Fruit fly (Drosophila melanogaster): ENCODE measurements around the gene CG7988.

CG7988 gene

DNA sequence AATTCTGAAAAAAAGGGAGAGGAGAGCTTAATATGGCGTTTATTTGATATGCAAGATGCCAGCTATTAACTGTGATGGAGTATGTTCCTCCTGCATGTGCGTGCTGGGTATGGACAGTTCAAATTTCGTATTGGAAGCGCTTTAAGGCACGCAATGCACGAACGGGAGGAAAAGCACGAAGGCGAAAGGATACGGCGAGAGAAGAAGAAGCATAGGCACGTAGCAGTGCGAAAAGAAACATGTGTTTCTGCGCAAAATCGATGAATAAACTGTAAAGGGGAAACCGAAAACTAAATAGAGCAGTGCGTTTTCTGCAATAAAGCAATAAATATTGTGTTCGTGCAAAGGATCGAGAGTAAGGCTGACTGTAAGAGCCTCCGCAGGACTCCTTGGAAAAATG, 4.4 kb upstream of the CG7988 start, which contains the start of gene CG14314 (continued):
- TF ChIP-seq CG12219 (GFP tag; optimal IDR thresholded peaks at IDR 0.05) (no peak), unc-4 (GFP tag; IDR thresholded peaks at IDR 0.05; ENCODE audit: partially characterized antibody) (peak; percentile 16; the same call in 1 of the 2 replicates), luna (GFP tag; optimal IDR thresholded peaks at IDR 0.05) (no peak), nerfin-1 (tag; optimal IDR thresholded peaks at IDR 0.05) (no peak), bowl (GFP tag; IDR thresholded peaks at IDR 0.05) (no peak), ind (GFP tag; optimal IDR thresholded peaks at IDR 0.05) (no peak), E2f2 (GFP tag; IDR thresholded peaks at IDR 0.05) (peak; percentile 14), CkIIα-i1 (GFP tag; IDR thresholded peaks at IDR 0.05) (no peak), gem (tag; optimal IDR thresholded peaks at IDR 0.05) (no peak), CG17385 (GFP tag; optimal IDR thresholded peaks at IDR 0.05) (peak; percentile 53), dysf (GFP tag; IDR thresholded peaks at IDR 0.05) (no peak), ATbp (GFP tag; optimal IDR thresholded peaks at IDR 0.05) (no peak), CG3407 (GFP tag; optimal IDR thresholded peaks at IDR 0.05) (no peak), tap (tag; optimal IDR thresholded peaks at IDR 0.05) (no peak), CG7556 (GFP tag; optimal IDR thresholded peaks at IDR 0.05) (no peak), CoRest (tag; optimal IDR thresholded peaks at IDR 0.05) (no peak), CG7987 (GFP tag; optimal IDR thresholded peaks at IDR 0.05) (no peak), Bteb2 (GFP tag; optimal IDR thresholded peaks at IDR 0.05) (no peak), kay (GFP tag; optimal IDR thresholded peaks at IDR 0.05) (no peak), CG17568 (GFP tag; optimal IDR thresholded peaks at IDR 0.05) (no peak), CG11398 (GFP tag; optimal IDR thresholded peaks at IDR 0.05) (no peak), H2.0 (GFP tag; IDR thresholded peaks at IDR 0.05) (no peak), gcm2 (GFP tag; optimal IDR thresholded peaks at IDR 0.05) (no peak), CG30431 (GFP tag; optimal IDR thresholded peaks at IDR 0.05) (no peak), CG9876 (GFP tag; optimal IDR thresholded peaks at IDR 0.05) (no peak), crp (GFP tag; optimal IDR thresholded peaks at IDR 0.05) (no peak), amos (GFP tag; IDR thresholded peaks at IDR 0.05; ENCODE audit: partially characterized antibody) (peak; percentile 67; the same call in 1 of the 2 replicates), CG9215 (GFP tag; IDR thresholded peaks at IDR 0.05) (no peak), CG10366 (GFP tag; IDR thresholded peaks at IDR 0.05) (no peak), CG18619 (GFP tag; optimal IDR thresholded peaks at IDR 0.05) (no peak), CG3281 (GFP tag; optimal IDR thresholded peaks at IDR 0.05) (no peak), Six4 (GFP tag; optimal IDR thresholded peaks at IDR 0.05) (no peak), dan (GFP tag; IDR thresholded peaks at IDR 0.05) (no peak), C15 (GFP tag; IDR thresholded peaks at IDR 0.05) (no peak), Hey (tag; optimal IDR thresholded peaks at IDR 0.05) (no peak), ase (GFP tag; IDR thresholded peaks at IDR 0.05) (no peak), p53 (GFP tag; optimal IDR thresholded peaks at IDR 0.05) (no peak), onecut (GFP tag; IDR thresholded peaks at IDR 0.05) (peak; percentile 93), Dref (GFP tag; IDR thresholded peaks at IDR 0.05) (no peak), Ets97D (GFP tag; optimal IDR thresholded peaks at IDR 0.05) (no peak), ewg (GFP tag; optimal IDR thresholded peaks at IDR 0.05) (peak; percentile 92), Rx (GFP tag; IDR thresholded peaks at IDR 0.05) (no peak)

DNA sequence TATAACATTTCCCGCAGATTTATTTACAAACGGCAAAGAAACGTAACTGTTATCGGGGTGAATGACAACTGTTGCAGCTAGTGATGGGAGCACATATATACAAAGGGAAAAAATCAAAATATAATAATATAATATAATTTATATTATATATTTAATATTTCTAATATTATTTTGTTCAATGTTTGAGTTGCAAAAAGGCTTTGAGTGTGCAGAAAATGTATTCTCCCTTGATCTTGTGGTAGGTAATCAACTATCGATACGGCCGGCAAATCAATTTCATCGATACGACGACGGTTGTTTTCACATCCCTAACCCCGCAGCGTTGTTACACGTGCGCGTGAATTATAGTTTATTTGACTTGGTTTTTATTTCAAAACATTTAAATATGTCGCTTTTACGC, 3.1 kb downstream of the CG7988 start, which contains the start of the genes mTerf5 and Non3:
Gene mTerf5, minus strand, starts transcription at position 249 of the 400 bp plus-strand sequence.
Gene Non3, plus strand, starts transcription at position 289 of the 400 bp plus-strand sequence.
- no peak for TF ChIP-seq corto (GFP tag; optimal IDR thresholded peaks at IDR 0.05)
- no peak for TF ChIP-seq CG7357 (GFP tag; IDR thresholded peaks at IDR 0.05)
- peak; percentile 54 for TF ChIP-seq CG3847 (GFP tag; IDR thresholded peaks at IDR 0.05)
- TF ChIP-seq CG14441 (GFP tag; IDR thresholded peaks at IDR 0.05): peak; percentile 50; the same call in 1 of the 2 replicates
- no peak for TF ChIP-seq sim (GFP tag; IDR thresholded peaks at IDR 0.05)
- TF ChIP-seq twi (tag; optimal IDR thresholded peaks at IDR 0.05): peak; percentile 40
- TF ChIP-seq Dref (GFP tag; IDR thresholded peaks at IDR 0.05): peak; percentile 77
- no peak for TF ChIP-seq Atf6 (GFP tag; IDR thresholded peaks at IDR 0.05)
- TF ChIP-seq Hr3 (GFP tag; optimal IDR thresholded peaks at IDR 0.05): peak; percentile 73
- no peak for TF ChIP-seq Doc2 (GFP tag; IDR thresholded peaks at IDR 0.05)
- peak; percentile 32; the same call in 1 of the 3 replicates for TF ChIP-seq tgo (GFP tag; IDR thresholded peaks at IDR 0.05)
- TF ChIP-seq ato (GFP tag; IDR thresholded peaks at IDR 0.05; ENCODE audit: partially characterized antibody): peak; percentile 45; the same call in 1 of the 2 replicates
- no peak for TF ChIP-seq CG11696 (GFP tag; IDR thresholded peaks at IDR 0.05)
- TF ChIP-seq CoRest (tag; optimal IDR thresholded peaks at IDR 0.05): peak; percentile 69
- TF ChIP-seq CG13624 (GFP tag; optimal IDR thresholded peaks at IDR 0.05): no peak

Data from whole organism, embryonic.